Worm (Caenorhabditis elegans) whole organism, L4 larva: ENCODE data around the gene ceh-14.

Source experiments
- ZK337.2 ChIP-seq: fragments of 200-800 bp; sonication (Bioruptor generic); IDR thresholded peaks from 2 replicates; pipeline ENCODE4 v1.3.6; 2022; ENCODE audit warnings: missing genetic modification reagents, missing genetic modification characterization, missing compliant biosample characterization
- daf-16 ChIP-seq, 3 experiments: sonication (generic microtip); optimal IDR thresholded peaks; 2 replicates each; lab custom pipeline; 2016 to 2017; ENCODE audit warnings: missing genetic modification characterization in 3 of 3, missing genetic modification reagents in 3 of 3, mild to moderate bottlenecking in 2 of 3, missing compliant biosample characterization in 2 of 3, missing biosample characterization in 1 of 3, moderate library complexity in 1 of 3
- daf-19 ChIP-seq: fragments of 200-800 bp; sonication (Bioruptor generic); conservative IDR thresholded peaks from 2 replicates; pipeline ENCODE4 v1.3.6; 2022; ENCODE audit warnings: missing genetic modification characterization, missing compliant biosample characterization
- egl-43 ChIP-seq: fragments of 200-800 bp; sonication (Bioruptor generic); IDR thresholded peaks from 2 replicates; pipeline ENCODE4 v1.3.6; 2022; ENCODE audit warnings: missing genetic modification reagents, missing genetic modification characterization, missing compliant biosample characterization
- madf-9 ChIP-seq: fragments of 200-800 bp; sonication (Bioruptor generic); conservative IDR thresholded peaks from 2 replicates; pipeline ENCODE4 v1.3.6; 2022; ENCODE audit warnings: missing genetic modification reagents, missing genetic modification characterization, missing compliant biosample characterization
- nhr-6 ChIP-seq: fragments of 150-350 bp; optimal IDR thresholded peaks from 2 replicates; lab custom pipeline; 2014; ENCODE audit warnings: missing biosample characterization, missing genetic modification characterization
- nhr-77 ChIP-seq: fragments of 150-350 bp; optimal IDR thresholded peaks from 2 replicates; lab custom pipeline; 2014; ENCODE audit warnings: missing biosample characterization, missing genetic modification characterization
- snpc-4 ChIP-seq: fragments of 150-350 bp; optimal IDR thresholded peaks from 2 replicates; lab custom pipeline; 2014; ENCODE audit warnings: missing biosample characterization, missing genetic modification characterization
- spr-3 ChIP-seq: fragments of 200-800 bp; sonication (Bioruptor generic); optimal IDR thresholded peaks from 2 replicates; lab custom pipeline; 2018; ENCODE audit warnings: mild to moderate bottlenecking, missing genetic modification characterization, missing compliant biosample characterization
- zag-1 ChIP-seq: fragments of 150-350 bp; optimal IDR thresholded peaks from 2 replicates; lab custom pipeline; 2014; ENCODE audit warnings: missing biosample characterization, missing genetic modification characterization
- zfp-2 ChIP-seq: sonication (generic microtip); optimal IDR thresholded peaks from 2 replicates; lab custom pipeline; 2016; ENCODE audit warnings: mild to moderate bottlenecking, missing genetic modification characterization, missing compliant biosample characterization

DNA sequence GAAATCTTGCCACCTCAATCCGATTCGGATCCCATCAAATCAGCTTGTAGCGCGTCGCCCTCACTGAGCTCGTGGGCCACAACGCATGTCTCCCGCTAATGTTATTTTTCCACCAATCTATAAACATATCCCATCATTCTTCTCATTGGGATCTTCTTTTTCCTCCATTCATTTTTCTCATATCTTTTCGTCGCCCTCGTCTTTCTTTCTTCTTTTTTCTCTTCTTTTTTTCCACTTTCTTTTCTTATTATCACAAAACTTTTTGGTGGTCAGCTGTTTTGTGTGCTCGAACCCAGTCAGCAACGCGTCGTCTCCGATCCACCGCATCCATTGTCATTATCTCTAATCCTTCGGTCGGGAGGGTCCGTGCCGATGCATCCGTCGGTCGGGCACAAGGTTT, 8.7 kb downstream of the ceh-14 start:
- no peak for TF ChIP-seq zag-1 (tag; lab: Kevin White, UChicago)
- TF ChIP-seq egl-43 (GFP tag; lab: Robert Waterston, UW): no peak
- no peak for TF ChIP-seq nhr-77
- TF ChIP-seq madf-9 (GFP tag; lab: Robert Waterston, UW): no peak
- no peak for TF ChIP-seq snpc-4 (tag; lab: Kevin White, UChicago)
- no peak for TF ChIP-seq ZK337.2 (GFP tag; lab: Robert Waterston, UW)
- peak in 1 of 2 experiments; percentile 89 for TF ChIP-seq daf-16 (GFP tag; optimal IDR thresholded peaks at IDR 0.05; lab: Kevin White, UChicago)
- no peak for TF ChIP-seq daf-16 (tag; optimal IDR thresholded peaks at IDR 0.05; lab: Kevin White, UChicago)
- TF ChIP-seq spr-3 (GFP tag; lab: Kevin White, UChicago): no peak
- TF ChIP-seq zfp-2 (tag; lab: Kevin White, UChicago): no peak
- no peak for TF ChIP-seq nhr-6 (tag; lab: Kevin White, UChicago)
- TF ChIP-seq daf-19 (GFP tag; lab: Robert Waterston, UW): no peak
